Worm (Caenorhabditis elegans) whole organism, L3 larva: ENCODE data around the gene R10E9.4.

ENCODE experiments used
- R02D3.7 ChIP-seq: fragments of 150-350 bp; optimal IDR thresholded peaks from 2 replicates; lab custom pipeline; 2014; ENCODE audit warnings: missing biosample characterization, missing genetic modification characterization
- elt-1 ChIP-seq: fragments of 150-350 bp; optimal IDR thresholded peaks from 2 replicates; lab custom pipeline; 2014; ENCODE audit warnings: missing biosample characterization, missing genetic modification characterization
- hmg-11 ChIP-seq: sonication (generic microtip); optimal IDR thresholded peaks from 2 replicates; lab custom pipeline; 2016; ENCODE audit warnings: missing genetic modification characterization, missing compliant biosample characterization
- nhr-12 ChIP-seq: fragments of 150-350 bp; optimal IDR thresholded peaks from 2 replicates; lab custom pipeline; 2014; ENCODE audit warnings: missing biosample characterization, missing genetic modification characterization
- nhr-25 ChIP-seq: sonication (generic microtip); optimal IDR thresholded peaks from 2 replicates; lab custom pipeline; 2017; ENCODE audit warnings: missing biosample characterization, missing genetic modification characterization
- nhr-76 ChIP-seq: fragments of 150-350 bp; sonication (generic microtip); optimal IDR thresholded peaks from 5 replicates; lab custom pipeline; 2014; ENCODE audit warnings: missing biosample characterization, missing genetic modification characterization
- pqm-1 ChIP-seq: fragments of 150-350 bp; optimal IDR thresholded peaks from 2 replicates; lab custom pipeline; 2017; ENCODE audit warnings: missing biosample characterization, missing genetic modification characterization, inconsistent platforms
- ztf-11 ChIP-seq: fragments of 150-350 bp; optimal IDR thresholded peaks from 2 replicates; lab custom pipeline; 2014; ENCODE audit warnings: missing biosample characterization, missing genetic modification characterization

DNA sequence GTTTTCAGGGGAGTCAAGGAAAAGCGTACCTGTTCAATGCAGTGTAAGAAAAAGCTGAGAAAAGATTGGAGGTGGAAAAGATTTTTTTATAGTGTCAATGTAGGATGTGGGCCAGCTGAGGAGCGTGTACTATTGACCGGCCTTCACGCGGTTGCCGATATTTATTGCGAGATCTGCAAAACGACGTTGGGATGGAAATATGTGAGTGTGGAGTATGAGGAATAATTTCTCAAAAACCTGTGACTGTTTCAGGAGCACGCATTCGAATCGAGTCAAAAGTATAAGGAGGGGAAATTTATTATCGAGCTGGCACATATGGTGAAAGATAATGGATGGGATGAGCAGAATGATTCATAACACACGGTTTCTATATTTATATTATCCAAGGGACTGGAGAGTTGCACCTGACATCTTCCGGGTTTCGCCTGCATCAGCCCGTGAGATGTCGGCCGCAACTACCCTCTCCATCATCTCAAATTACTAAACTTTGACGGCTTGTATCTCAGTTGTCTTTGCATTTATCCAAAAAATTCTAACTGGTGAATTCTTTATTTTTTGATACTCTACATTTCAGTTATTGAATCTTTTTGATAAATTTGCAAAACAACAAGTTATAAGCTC lies 15.4 kb downstream of the R10E9.4 start:
- no peak for TF ChIP-seq elt-1 (tag; lab: Kevin White, UChicago)
- TF ChIP-seq nhr-12 (tag; lab: Kevin White, UChicago) = no peak
- no peak for TF ChIP-seq nhr-25 (tag; lab: Kevin White, UChicago)
- TF ChIP-seq nhr-76 (tag; lab: Kevin White, UChicago) = no peak
- no peak for TF ChIP-seq R02D3.7
- no peak for TF ChIP-seq pqm-1
- TF ChIP-seq ztf-11 (tag; lab: Kevin White, UChicago) = no peak
- TF ChIP-seq hmg-11 (tag; lab: Kevin White, UChicago) = no peak
